Fruit fly (Drosophila melanogaster) whole organism, embryonic: Measurements from ENCODE around the gene dlg1.
A peak's percentile ranks its signal among the peaks of the same experiment; 100 is the strongest.

Experiments
- Adf1 ChIP-seq: fragments of 200-800 bp; sonication (Bioruptor generic); IDR thresholded peaks from 2 replicates; pipeline ENCODE4 v1.3.6; 2022; ENCODE audit warnings: missing biosample characterization, missing genetic modification characterization
- Asciz ChIP-seq: fragments of 200-800 bp; sonication (Bioruptor generic); optimal IDR thresholded peaks from 2 replicates; lab custom pipeline; 2017; ENCODE audit warnings: missing biosample characterization, mild to moderate bottlenecking, missing genetic modification characterization, missing genetic modification reagents
- Atf-2 ChIP-seq: fragments of 200-800 bp; sonication (Bioruptor generic); optimal IDR thresholded peaks from 2 replicates; lab custom pipeline; 2016; ENCODE audit warnings: missing biosample characterization, missing genetic modification characterization
- Bdp1 ChIP-seq: fragments of 200-800 bp; sonication (Bioruptor generic); optimal IDR thresholded peaks from 3 replicates; lab custom pipeline; 2016; ENCODE audit warnings: missing biosample characterization, missing genetic modification characterization
- C15 ChIP-seq: fragments of 200-800 bp; sonication (Bioruptor generic); IDR thresholded peaks from 3 replicates; pipeline ENCODE4 v1.3.6; 2022; ENCODE audit warnings: missing biosample characterization, missing genetic modification characterization
- CG10147 ChIP-seq: fragments of 200-800 bp; sonication (Bioruptor generic); optimal IDR thresholded peaks from 2 replicates; lab custom pipeline; 2019; ENCODE audit warnings: missing biosample characterization, mild to moderate bottlenecking, missing genetic modification characterization, moderate library complexity
- CG10431 ChIP-seq: fragments of 200-800 bp; sonication (Bioruptor generic); optimal IDR thresholded peaks from 3 replicates; lab custom pipeline; 2018; ENCODE audit warnings: missing biosample characterization, mild to moderate bottlenecking, missing genetic modification characterization
- CG11398 ChIP-seq: fragments of 200-800 bp; sonication (Bioruptor generic); optimal IDR thresholded peaks from 2 replicates; lab custom pipeline; 2016; ENCODE audit warnings: missing biosample characterization, missing genetic modification characterization
- CG11560 ChIP-seq: fragments of 200-800 bp; sonication (Bioruptor generic); IDR thresholded peaks from 3 replicates; pipeline ENCODE4 v1.3.6; 2022; ENCODE audit warnings: missing biosample characterization, missing genetic modification characterization
- CG13296 ChIP-seq: fragments of 200-800 bp; sonication (Bioruptor generic); optimal IDR thresholded peaks from 3 replicates; lab custom pipeline; 2018; ENCODE audit warnings: missing biosample characterization, mild to moderate bottlenecking, missing genetic modification characterization
- CG14667 ChIP-seq: fragments of 200-800 bp; sonication (Bioruptor generic); IDR thresholded peaks from 2 replicates; pipeline ENCODE4 v1.3.6; 2022; ENCODE audit warnings: missing biosample characterization, missing genetic modification characterization
- CG1529 ChIP-seq: fragments of 200-800 bp; sonication (Bioruptor generic); optimal IDR thresholded peaks from 3 replicates; lab custom pipeline; 2018; ENCODE audit warnings: missing biosample characterization, missing genetic modification characterization
- CG15601 ChIP-seq: fragments of 200-800 bp; sonication (Bioruptor generic); optimal IDR thresholded peaks from 3 replicates; lab custom pipeline; 2019; ENCODE audit warnings: missing biosample characterization, mild to moderate bottlenecking, missing genetic modification characterization, moderate library complexity
- CG16815 ChIP-seq: fragments of 200-800 bp; sonication (Bioruptor generic); optimal IDR thresholded peaks from 3 replicates; lab custom pipeline; 2017; ENCODE audit warnings: missing biosample characterization, mild to moderate bottlenecking, missing genetic modification characterization
- CG2875 ChIP-seq: fragments of 200-800 bp; sonication (Bioruptor generic); optimal IDR thresholded peaks from 2 replicates; lab custom pipeline; 2017; ENCODE audit warnings: missing biosample characterization, mild to moderate bottlenecking, missing genetic modification characterization, missing genetic modification reagents
- CG31441 ChIP-seq: fragments of 200-800 bp; sonication (Bioruptor generic); IDR thresholded peaks from 2 replicates; pipeline ENCODE4 v1.3.6; 2022; ENCODE audit warnings: missing biosample characterization, missing genetic modification characterization
- CG32767 ChIP-seq: fragments of 200-800 bp; sonication (Bioruptor generic); IDR thresholded peaks from 2 replicates; pipeline ENCODE4 v1.3.6; 2022; ENCODE audit warnings: missing biosample characterization, missing genetic modification characterization
- CG33213 ChIP-seq: fragments of 200-800 bp; sonication (Bioruptor generic); optimal IDR thresholded peaks from 3 replicates; lab custom pipeline; 2016; ENCODE audit warnings: missing biosample characterization, missing genetic modification characterization
- CG3838 ChIP-seq: fragments of 200-800 bp; sonication (Bioruptor generic); optimal IDR thresholded peaks from 3 replicates; lab custom pipeline; 2016; ENCODE audit warnings: missing biosample characterization, missing genetic modification characterization
- CG3847 ChIP-seq: fragments of 200-800 bp; sonication (Bioruptor generic); IDR thresholded peaks from 2 replicates; pipeline ENCODE4 v1.3.6; 2022; ENCODE audit warnings: missing biosample characterization, missing genetic modification characterization
- CG42726 ChIP-seq: fragments of 200-800 bp; sonication (Bioruptor generic); IDR thresholded peaks from 2 replicates; pipeline ENCODE4 v1.3.6; 2022; ENCODE audit warnings: missing biosample characterization, missing genetic modification characterization; ENCODE audit not compliant: partially characterized antibody
- CG8944 ChIP-seq: fragments of 200-800 bp; sonication (Bioruptor generic); optimal IDR thresholded peaks from 3 replicates; lab custom pipeline; 2016; ENCODE audit warnings: missing biosample characterization, missing genetic modification characterization
- CG9215 ChIP-seq: fragments of 200-800 bp; sonication (Bioruptor generic); IDR thresholded peaks from 2 replicates; pipeline ENCODE4 v1.3.6; 2022; ENCODE audit warnings: missing biosample characterization, missing genetic modification characterization
- CG9817 ChIP-seq: fragments of 200-800 bp; sonication (Bioruptor generic); optimal IDR thresholded peaks from 2 replicates; lab custom pipeline; 2018; ENCODE audit warnings: missing biosample characterization, mild to moderate bottlenecking, missing genetic modification characterization, moderate library complexity
- Dip3 ChIP-seq: fragments of 200-800 bp; sonication (Bioruptor generic); optimal IDR thresholded peaks from 3 replicates; lab custom pipeline; 2016; ENCODE audit warnings: missing biosample characterization, missing genetic modification characterization
- Gug ChIP-seq: fragments of 200-800 bp; sonication (Bioruptor generic); IDR thresholded peaks from 4 replicates; pipeline ENCODE4 v1.3.6; 2022; ENCODE audit warnings: missing biosample characterization, missing genetic modification characterization
- Hr39 ChIP-seq: fragments of >200 bp; optimal IDR thresholded peaks from 2 replicates; lab custom pipeline; 2017
- Nf-YB ChIP-seq: fragments of 200-800 bp; sonication (Bioruptor generic); optimal IDR thresholded peaks from 3 replicates; lab custom pipeline; 2019; ENCODE audit warnings: missing biosample characterization, mild to moderate bottlenecking, missing genetic modification characterization, moderate library complexity
- Opbp ChIP-seq: fragments of 200-800 bp; sonication (Bioruptor generic); IDR thresholded peaks from 3 replicates; pipeline ENCODE4 v1.3.6; 2022; ENCODE audit warnings: missing biosample characterization, missing genetic modification characterization; ENCODE audit not compliant: partially characterized antibody
- Sry-β ChIP-seq: fragments of 200-800 bp; sonication (Bioruptor generic); optimal IDR thresholded peaks from 2 replicates; lab custom pipeline; 2018; ENCODE audit warnings: missing biosample characterization, mild to moderate bottlenecking, missing genetic modification characterization, moderate library complexity
- Usf ChIP-seq: fragments of 200-800 bp; sonication (Bioruptor generic); optimal IDR thresholded peaks from 2 replicates; lab custom pipeline; 2017; ENCODE audit warnings: missing genotype, missing biosample characterization, missing genetic modification characterization
- ato ChIP-seq: fragments of 200-800 bp; sonication (Bioruptor generic); IDR thresholded peaks from 2 replicates; pipeline ENCODE4 v1.3.6; 2022; ENCODE audit warnings: missing biosample characterization, missing genetic modification characterization; ENCODE audit not compliant: partially characterized antibody
- az2 ChIP-seq: fragments of 200-800 bp; sonication (Bioruptor generic); optimal IDR thresholded peaks from 3 replicates; lab custom pipeline; 2016; ENCODE audit warnings: missing biosample characterization, missing genetic modification characterization
- bigmax ChIP-seq: fragments of 200-800 bp; sonication (Bioruptor generic); optimal IDR thresholded peaks from 2 replicates; lab custom pipeline; 2018; ENCODE audit warnings: missing biosample characterization, mild to moderate bottlenecking, missing genetic modification characterization
- br ChIP-seq: fragments of >200 bp; optimal IDR thresholded peaks from 2 replicates; lab custom pipeline; 2017
- bsh ChIP-seq, 2 experiments: fragments of 200-800 bp; sonication (Bioruptor generic); optimal IDR thresholded peaks; 2 replicates each; lab custom pipeline; 2017 to 2018; ENCODE audit warnings: mild to moderate bottlenecking in 2 of 2, missing biosample characterization in 2 of 2, missing genetic modification characterization in 2 of 2, moderate library complexity in 1 of 2
- chn ChIP-seq: fragments of 200-800 bp; sonication (Bioruptor generic); optimal IDR thresholded peaks from 2 replicates; lab custom pipeline; 2016; ENCODE audit warnings: missing biosample characterization, missing genetic modification characterization
- dysf ChIP-seq: fragments of 200-800 bp; sonication (Bioruptor generic); IDR thresholded peaks from 3 replicates; pipeline ENCODE4 v1.3.6; 2022; ENCODE audit warnings: missing biosample characterization, missing genetic modification characterization
- ftz-f1 ChIP-seq: fragments of 200-800 bp; sonication (Bioruptor generic); optimal IDR thresholded peaks from 2 replicates; lab custom pipeline; 2016; ENCODE audit warnings: missing biosample characterization, missing genetic modification characterization
- gsb-n ChIP-seq: fragments of 200-800 bp; sonication (Bioruptor generic); optimal IDR thresholded peaks from 3 replicates; lab custom pipeline; 2018; ENCODE audit warnings: missing biosample characterization, mild to moderate bottlenecking, missing genetic modification characterization
- lab ChIP-seq: fragments of 200-800 bp; sonication (Bioruptor generic); optimal IDR thresholded peaks from 3 replicates; lab custom pipeline; 2017; ENCODE audit warnings: missing biosample characterization, missing genetic modification characterization, mild to moderate bottlenecking, moderate library complexity, missing genetic modification reagents
- lbe ChIP-seq: fragments of 200-800 bp; sonication (Bioruptor generic); optimal IDR thresholded peaks from 2 replicates; lab custom pipeline; 2016; ENCODE audit warnings: missing biosample characterization, mild to moderate bottlenecking, missing genetic modification characterization
- nau ChIP-seq: fragments of 200-800 bp; sonication (Bioruptor generic); optimal IDR thresholded peaks from 3 replicates; lab custom pipeline; 2017; ENCODE audit warnings: missing biosample characterization, mild to moderate bottlenecking, missing genetic modification characterization, missing genetic modification reagents
- nmo ChIP-seq: fragments of 200-800 bp; sonication (Bioruptor generic); optimal IDR thresholded peaks from 2 replicates; lab custom pipeline; 2018; ENCODE audit warnings: missing biosample characterization, mild to moderate bottlenecking, missing genetic modification characterization, moderate library complexity
- p53 ChIP-seq: fragments of 200-800 bp; sonication (Bioruptor generic); optimal IDR thresholded peaks from 2 replicates; lab custom pipeline; 2016; ENCODE audit warnings: missing biosample characterization, missing genetic modification characterization
- prd ChIP-seq, 3 experiments: fragments of >200 bp in 2 of 3; fragments of 200-800 bp in 1 of 3; sonication (Bioruptor generic) in 1 of 3; optimal IDR thresholded peaks in 2 of 3; IDR thresholded peaks in 1 of 3; 2 replicates in 2 of 3; 3 replicates in 1 of 3; pipeline versions ENCODE4 v1.3.6 to Lab custom; 2017 to 2022; ENCODE audit warnings: missing biosample characterization in 1 of 3, missing genetic modification characterization in 1 of 3
- repo ChIP-seq: fragments of 200-800 bp; sonication (Bioruptor generic); optimal IDR thresholded peaks from 2 replicates; lab custom pipeline; 2016; ENCODE audit warnings: missing biosample characterization, missing genetic modification characterization
- shn ChIP-seq: fragments of 200-800 bp; sonication (Bioruptor generic); optimal IDR thresholded peaks from 3 replicates; lab custom pipeline; 2016; ENCODE audit warnings: missing biosample characterization, missing genetic modification characterization
- sqz ChIP-seq: fragments of 200-800 bp; sonication (Bioruptor generic); optimal IDR thresholded peaks from 3 replicates; lab custom pipeline; 2018; ENCODE audit warnings: missing biosample characterization, mild to moderate bottlenecking, missing genetic modification characterization
- zen ChIP-seq: fragments of 200-800 bp; sonication (Bioruptor generic); optimal IDR thresholded peaks from 3 replicates; lab custom pipeline; 2018; ENCODE audit warnings: missing biosample characterization, mild to moderate bottlenecking, missing genetic modification characterization, moderate library complexity

Gene dlg1

dm6 chrX:11326213-11326731, 43.2 kb upstream of the dlg1 start (continued):
- no peak for TF ChIP-seq Hr39 (lab: Kevin White, UChicago)
- TF ChIP-seq CG9817 (tag; lab: Kevin White, UChicago), result peak; percentile 69
- TF ChIP-seq CG1529 (GFP tag; lab: Kevin White, UChicago), result peak; percentile 57
- no peak for TF ChIP-seq p53 (GFP tag; lab: Kevin White, UChicago)
- TF ChIP-seq CG2875, result peak; percentile 17
- peak; percentile 77 for TF ChIP-seq dysf
- TF ChIP-seq CG10147 (GFP tag; lab: Kevin White, UChicago), result peak; percentile 65
- TF ChIP-seq CG33213 (GFP tag; lab: Kevin White, UChicago), result peak; percentile 43
- peak; percentile 56 for TF ChIP-seq sqz (GFP tag; lab: Kevin White, UChicago)
- TF ChIP-seq prd (optimal IDR thresholded peaks at IDR 0.05; lab: Kevin White, UChicago), result no peak
- TF ChIP-seq prd (GFP tag; IDR thresholded peaks at IDR 0.05; lab: Robert Waterston, UW), result peak; percentile 52
- peak; percentile 77 for TF ChIP-seq nmo
- no peak for TF ChIP-seq Adf1 (GFP tag; lab: Robert Waterston, UW)
- peak; percentile 56 for TF ChIP-seq CG15601 (tag; lab: Kevin White, UChicago)
- peak; percentile 32; the same call in 1 of the 4 replicates for TF ChIP-seq Gug (GFP tag; lab: Robert Waterston, UW)
- no peak for TF ChIP-seq CG3838 (GFP tag; lab: Kevin White, UChicago)
- peak; percentile 8 to 68 for TF ChIP-seq bsh (GFP tag; optimal IDR thresholded peaks at IDR 0.05; lab: Kevin White, UChicago)
- TF ChIP-seq CG42726 (GFP tag; lab: Robert Waterston, UW), result no peak
- TF ChIP-seq CG14667 (GFP tag; lab: Robert Waterston, UW), result peak; percentile 40; the same call in 1 of the 2 replicates
- TF ChIP-seq lab (GFP tag; lab: Kevin White, UChicago), result peak; percentile 85
- peak; percentile 24 for TF ChIP-seq Atf-2
- TF ChIP-seq CG10431 (GFP tag; lab: Kevin White, UChicago), result no peak
- TF ChIP-seq Asciz, result peak; percentile 71
- no peak for TF ChIP-seq nau
- no peak; the same call in 1 of the 2 replicates for TF ChIP-seq CG3847
- TF ChIP-seq CG11398 (GFP tag; lab: Kevin White, UChicago), result peak; percentile 34
- peak; percentile 36 for TF ChIP-seq CG8944 (GFP tag; lab: Kevin White, UChicago)
- peak; percentile 52 for TF ChIP-seq Dip3
- peak; percentile 19 for TF ChIP-seq lbe (GFP tag; lab: Kevin White, UChicago)
- TF ChIP-seq Opbp (GFP tag; lab: Robert Waterston, UW), result no peak
- peak; percentile 50; the same call in 1 of the 3 replicates for TF ChIP-seq CG11560 (tag; lab: Robert Waterston, UW)
- peak; percentile 7 for TF ChIP-seq Nf-YB
- TF ChIP-seq Bdp1 (GFP tag; lab: Kevin White, UChicago), result peak; percentile 8
- TF ChIP-seq az2 (GFP tag; lab: Kevin White, UChicago), result peak; percentile 54
- TF ChIP-seq br (lab: Kevin White, UChicago), result no peak
- peak; percentile 86 for TF ChIP-seq ftz-f1
- TF ChIP-seq bigmax (GFP tag; lab: Kevin White, UChicago), result no peak
- peak; percentile 43 for TF ChIP-seq shn (GFP tag; lab: Kevin White, UChicago)
- peak; percentile 15 for TF ChIP-seq zen
- no peak for TF ChIP-seq ato (GFP tag; lab: Robert Waterston, UW)
- no peak for TF ChIP-seq Sry-β
- peak; percentile 56 for TF ChIP-seq CG9215 (GFP tag; lab: Robert Waterston, UW)
- no peak for TF ChIP-seq repo (GFP tag; lab: Kevin White, UChicago)
- TF ChIP-seq CG32767 (GFP tag; lab: Robert Waterston, UW), result no peak
- peak; percentile 26 for TF ChIP-seq chn (GFP tag; lab: Kevin White, UChicago)
- TF ChIP-seq C15 (GFP tag; lab: Robert Waterston, UW), result peak; percentile 35; the same call in 1 of the 3 replicates
- TF ChIP-seq CG13296 (GFP tag; lab: Kevin White, UChicago), result peak; percentile 64
- no peak for TF ChIP-seq gsb-n
- peak; percentile 22 for TF ChIP-seq CG16815 (GFP tag; lab: Kevin White, UChicago)
- TF ChIP-seq Usf (GFP tag; lab: Kevin White, UChicago), result peak; percentile 22
- peak; percentile 54 for TF ChIP-seq CG31441
